Fruit fly (Drosophila melanogaster): ENCODE results near the gene CtsB.

CtsB gene

DNA sequence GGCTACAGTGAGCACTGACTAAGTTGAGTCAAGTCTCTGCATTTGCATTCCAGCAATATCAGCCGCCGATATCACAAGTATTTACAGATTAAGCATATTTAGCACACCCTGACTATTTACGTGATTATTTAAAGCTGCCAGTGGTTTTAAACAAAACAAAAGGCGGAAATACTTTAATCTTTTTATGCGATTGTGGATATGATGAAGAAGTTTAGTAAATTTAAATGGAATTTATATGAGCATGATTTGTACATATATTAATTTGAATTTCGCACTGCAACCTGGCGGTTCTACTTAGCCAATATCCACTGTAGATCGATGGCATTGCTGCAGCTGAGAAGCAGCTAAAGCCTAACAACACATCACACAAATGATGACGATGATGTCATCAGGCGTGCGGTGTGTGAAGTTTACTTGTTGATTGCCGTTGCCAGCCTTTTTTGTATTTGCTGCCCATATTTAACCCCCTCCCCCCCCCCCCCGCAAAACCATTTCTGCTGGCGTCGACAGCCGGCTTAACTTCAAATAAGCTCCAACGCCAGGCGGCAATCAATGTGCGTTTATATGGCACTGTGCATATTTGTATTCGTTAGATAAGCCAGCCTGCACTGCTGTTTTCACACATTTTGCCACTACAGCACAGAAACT, 33.7 kb upstream of the CtsB start (continued):
- TF ChIP-seq esg (GFP tag; conservative IDR thresholded peaks at IDR 0.05): peak; percentile 60
- TF ChIP-seq CG10543 (GFP tag; optimal IDR thresholded peaks at IDR 0.05): peak; percentile 57
- TF ChIP-seq lmd (GFP tag; IDR thresholded peaks at IDR 0.05): peak; percentile 72
- TF ChIP-seq CG8359 (GFP tag; optimal IDR thresholded peaks at IDR 0.05; ENCODE audit: borderline replicate concordance): peak; percentile 7
- peak; percentile 27 for TF ChIP-seq CG1647 (GFP tag; optimal IDR thresholded peaks at IDR 0.05)
- TF ChIP-seq CG1529 (GFP tag; optimal IDR thresholded peaks at IDR 0.05): peak; percentile 25
- peak; percentile 32; the same call in 1 of the 2 replicates for TF ChIP-seq vvl (GFP tag; IDR thresholded peaks at IDR 0.05)
- TF ChIP-seq Dfd (GFP tag; optimal IDR thresholded peaks at IDR 0.05): no peak
- peak; percentile 79 for TF ChIP-seq mam (GFP tag; optimal IDR thresholded peaks at IDR 0.05)
- no peak for TF ChIP-seq CG8290 (GFP tag; optimal IDR thresholded peaks at IDR 0.05)
- TF ChIP-seq CG8290 (tag; optimal IDR thresholded peaks at IDR 0.05): peak in 1 of 2 experiments; percentile 10
- no peak for TF ChIP-seq CG2889 (GFP tag; IDR thresholded peaks at IDR 0.05)
- TF ChIP-seq Jarid2 (GFP tag; optimal IDR thresholded peaks at IDR 0.05): no peak
- TF ChIP-seq Pdp1 (GFP tag; optimal IDR thresholded peaks at IDR 0.05): peak; percentile 35 to 65
- TF ChIP-seq CG15696 (tag; optimal IDR thresholded peaks at IDR 0.05): peak; percentile 34
- TF ChIP-seq CG18476 (GFP tag; optimal IDR thresholded peaks at IDR 0.05): no peak
- TF ChIP-seq CG4854 (GFP tag; optimal IDR thresholded peaks at IDR 0.05): no peak
- TF ChIP-seq B-H1 (GFP tag; IDR thresholded peaks at IDR 0.05): peak; percentile 26
- TF ChIP-seq NFAT (GFP tag; IDR thresholded peaks at IDR 0.05): no peak
- TF ChIP-seq grau (tag; optimal IDR thresholded peaks at IDR 0.05): peak; percentile 91
- no peak for TF ChIP-seq knrl (GFP tag; IDR thresholded peaks at IDR 0.05; ENCODE audit: partially characterized antibody)
- peak; percentile 47 for TF ChIP-seq sd (tag; optimal IDR thresholded peaks at IDR 0.05)
- TF ChIP-seq repo (GFP tag; optimal IDR thresholded peaks at IDR 0.05): no peak
- no peak for TF ChIP-seq gsb (GFP tag; IDR thresholded peaks at IDR 0.05)
- peak; percentile 65 for TF ChIP-seq CG30403 (GFP tag; optimal IDR thresholded peaks at IDR 0.05)
- no peak for TF ChIP-seq HLH4C (GFP tag; IDR thresholded peaks at IDR 0.05; ENCODE audit: partially characterized antibody)
- TF ChIP-seq Opbp (GFP tag; IDR thresholded peaks at IDR 0.05; ENCODE audit: partially characterized antibody): no peak
- no peak for TF ChIP-seq sna (GFP tag; IDR thresholded peaks at IDR 0.05; ENCODE audit: partially characterized antibody)
- TF ChIP-seq ap (GFP tag; IDR thresholded peaks at IDR 0.05): no peak; the same call in 1 of the 2 replicates
- TF ChIP-seq kni (GFP tag; optimal IDR thresholded peaks at IDR 0.05): peak; percentile 18
- no peak for TF ChIP-seq Lim3 (GFP tag; IDR thresholded peaks at IDR 0.05)
- TF ChIP-seq bigmax (GFP tag; optimal IDR thresholded peaks at IDR 0.05): no peak
- peak; percentile 63; the same call in 2 of the 3 replicates for TF ChIP-seq CG11093 (GFP tag; IDR thresholded peaks at IDR 0.05)
- TF ChIP-seq GATAe (GFP tag; conservative IDR thresholded peaks at IDR 0.05): no peak
- TF ChIP-seq CG2120 (GFP tag; optimal IDR thresholded peaks at IDR 0.05): peak; percentile 55
- no peak for TF ChIP-seq CrebB (tag; optimal IDR thresholded peaks at IDR 0.05)
- TF ChIP-seq CG12659 (GFP tag; optimal IDR thresholded peaks at IDR 0.05): peak; percentile 68
- no peak for TF ChIP-seq D19B (GFP tag; optimal IDR thresholded peaks at IDR 0.05)
- peak; percentile 30 for TF ChIP-seq eyg (GFP tag; optimal IDR thresholded peaks at IDR 0.05)
- no peak for TF ChIP-seq CG6689 (GFP tag; IDR thresholded peaks at IDR 0.05)
- no peak for TF ChIP-seq lov (optimal IDR thresholded peaks at IDR 0.05)
- no peak for TF ChIP-seq lov (GFP tag; IDR thresholded peaks at IDR 0.05)
- no peak for TF ChIP-seq ken (GFP tag; IDR thresholded peaks at IDR 0.05)
- peak; percentile 34 for TF ChIP-seq Vsx1 (GFP tag; optimal IDR thresholded peaks at IDR 0.05)
- no peak for TF ChIP-seq YL-1 (GFP tag; optimal IDR thresholded peaks at IDR 0.05)
- TF ChIP-seq CG9609 (GFP tag; optimal IDR thresholded peaks at IDR 0.05): peak; percentile 47
- peak; percentile 54; the same call in 1 of the 2 replicates for TF ChIP-seq CG17328 (GFP tag; IDR thresholded peaks at IDR 0.05)
- peak; percentile 38 for TF ChIP-seq CG15011 (GFP tag; optimal IDR thresholded peaks at IDR 0.05)
- peak; percentile 70 for TF ChIP-seq CG4424 (GFP tag; optimal IDR thresholded peaks at IDR 0.05)
- TF ChIP-seq CG17385 (GFP tag; optimal IDR thresholded peaks at IDR 0.05): peak; percentile 46
- TF ChIP-seq CG11247 (GFP tag; IDR thresholded peaks at IDR 0.05): no peak
